Worm (Caenorhabditis elegans) whole organism, L4 larva: ENCODE results near the gene B0252.11.

Experiments used
- F26F4.8 ChIP-seq: fragments of 200-800 bp; sonication (Bioruptor generic); conservative IDR thresholded peaks from 2 replicates; pipeline ENCODE4 v1.3.6; 2022; ENCODE audit warnings: missing genetic modification characterization, missing compliant biosample characterization
- Y105C5A.15 ChIP-seq: fragments of 200-800 bp; sonication (Bioruptor generic); IDR thresholded peaks from 2 replicates; pipeline ENCODE4 v1.3.6; 2022; ENCODE audit warnings: missing genetic modification characterization, missing compliant biosample characterization
- aha-1 ChIP-seq: fragments of 150-350 bp; peaks from one replicate; lab custom pipeline; 2014; ENCODE audit warnings: missing biosample characterization, missing genetic modification characterization
- ama-1 ChIP-seq: fragments of 150-350 bp; optimal IDR thresholded peaks from 2 replicates; lab custom pipeline; 2014; ENCODE audit warnings: inconsistent platforms, mixed read lengths
- attf-4 ChIP-seq: sonication (generic microtip); optimal IDR thresholded peaks from 3 replicates; lab custom pipeline; 2017; ENCODE audit warnings: missing biosample characterization, missing genetic modification characterization
- ceh-28 ChIP-seq: fragments of 150-350 bp; optimal IDR thresholded peaks from 2 replicates; lab custom pipeline; 2014; ENCODE audit warnings: missing biosample characterization, missing genetic modification reagents, missing genetic modification characterization
- ceh-32 ChIP-seq: sonication (generic microtip); optimal IDR thresholded peaks from 2 replicates; lab custom pipeline; 2016; ENCODE audit warnings: mild to moderate bottlenecking, missing genetic modification characterization, missing compliant biosample characterization; ENCODE audit not compliant: poor library complexity
- ceh-44 ChIP-seq: fragments of 200-800 bp; sonication (Bioruptor generic); IDR thresholded peaks from 2 replicates; pipeline ENCODE4 v1.3.6; 2022; ENCODE audit warnings: missing genetic modification reagents, missing genetic modification characterization, missing compliant biosample characterization
- ces-1 ChIP-seq: fragments of 150-350 bp; sonication (generic microtip); optimal IDR thresholded peaks from 4 replicates; lab custom pipeline; 2014; ENCODE audit warnings: missing biosample characterization, missing genetic modification reagents, missing genetic modification characterization
- ctbp-1 ChIP-seq: fragments of 200-800 bp; sonication (Bioruptor generic); IDR thresholded peaks from 2 replicates; pipeline ENCODE4 v1.3.6; 2022; ENCODE audit warnings: missing genetic modification reagents, missing genetic modification characterization, missing compliant biosample characterization
- daf-12 ChIP-seq: fragments of 150-350 bp; optimal IDR thresholded peaks from 2 replicates; lab custom pipeline; 2014; ENCODE audit warnings: missing biosample characterization, missing genetic modification reagents, missing genetic modification characterization
- daf-16 ChIP-seq, 3 experiments: sonication (generic microtip); optimal IDR thresholded peaks; 2 replicates each; lab custom pipeline; 2016 to 2017; ENCODE audit warnings: missing genetic modification characterization in 3 of 3, missing genetic modification reagents in 3 of 3, mild to moderate bottlenecking in 2 of 3, missing compliant biosample characterization in 2 of 3, missing biosample characterization in 1 of 3, moderate library complexity in 1 of 3
- daf-19 ChIP-seq: fragments of 200-800 bp; sonication (Bioruptor generic); conservative IDR thresholded peaks from 2 replicates; pipeline ENCODE4 v1.3.6; 2022; ENCODE audit warnings: missing genetic modification characterization, missing compliant biosample characterization
- daf-8 ChIP-seq: fragments of 200-800 bp; sonication (Bioruptor generic); IDR thresholded peaks from 2 replicates; pipeline ENCODE4 v1.3.6; 2022; ENCODE audit warnings: missing genetic modification characterization, missing compliant biosample characterization
- dpl-1 ChIP-seq: fragments of 150-350 bp; optimal IDR thresholded peaks from 2 replicates; lab custom pipeline; 2014; ENCODE audit warnings: missing biosample characterization, missing genetic modification reagents, missing genetic modification characterization
- dve-1 ChIP-seq: sonication (generic microtip); optimal IDR thresholded peaks from 2 replicates; lab custom pipeline; 2017; ENCODE audit warnings: antibody characterized with exemption, mild to moderate bottlenecking, missing genetic modification characterization, missing compliant biosample characterization; ENCODE audit not compliant: insufficient read depth
- hif-1 ChIP-seq, 2 experiments: sonication (generic microtip); optimal IDR thresholded peaks; 2 replicates each; lab custom pipeline; 2016 to 2017; ENCODE audit warnings: missing compliant biosample characterization in 2 of 2, missing genetic modification characterization in 2 of 2, missing genetic modification reagents in 2 of 2, missing genotype in 2 of 2, mild to moderate bottlenecking in 1 of 2
- hmg-1.1 ChIP-seq: fragments of 200-800 bp; sonication (Bioruptor generic); IDR thresholded peaks from 2 replicates; pipeline ENCODE4 v1.3.6; 2022; ENCODE audit warnings: missing genetic modification reagents, missing genetic modification characterization, missing compliant biosample characterization
- lim-7 ChIP-seq: fragments of 200-800 bp; sonication (Bioruptor generic); IDR thresholded peaks from 2 replicates; pipeline ENCODE4 v1.3.6; 2022; ENCODE audit warnings: missing genetic modification characterization, missing compliant biosample characterization
- lin-1 ChIP-seq: fragments of 200-800 bp; sonication (Bioruptor generic); IDR thresholded peaks from 2 replicates; pipeline ENCODE4 v1.3.6; 2022; ENCODE audit warnings: missing genetic modification reagents, missing genetic modification characterization, missing compliant biosample characterization
- lin-15B ChIP-seq: fragments of 150-350 bp; sonication (generic microtip); optimal IDR thresholded peaks from 3 replicates; lab custom pipeline; 2014; ENCODE audit warnings: missing biosample characterization, missing genetic modification characterization
- lin-29 ChIP-seq: fragments of 200-800 bp; sonication (Bioruptor generic); IDR thresholded peaks from 2 replicates; pipeline ENCODE4 v1.3.6; 2022; ENCODE audit warnings: missing genetic modification reagents, missing genetic modification characterization, missing compliant biosample characterization
- mdl-1 ChIP-seq, 2 experiments: fragments of 150-350 bp in 1 of 2; sonication (generic microtip) in 1 of 2; optimal IDR thresholded peaks; 2 replicates each; lab custom pipeline; 2014 to 2017; ENCODE audit warnings: missing biosample characterization in 2 of 2, missing genetic modification characterization in 2 of 2
- mep-1 ChIP-seq: fragments of 150-350 bp; sonication (generic microtip); optimal IDR thresholded peaks from 3 replicates; lab custom pipeline; 2014; ENCODE audit warnings: missing biosample characterization, missing genetic modification characterization
- mes-2 ChIP-seq: sonication (generic microtip); optimal IDR thresholded peaks from 2 replicates; lab custom pipeline; 2016; ENCODE audit warnings: missing genotype, mild to moderate bottlenecking, missing genetic modification characterization, missing compliant biosample characterization; ENCODE audit not compliant: poor library complexity, severe bottlenecking
- mxl-3 ChIP-seq: fragments of 200-800 bp; sonication (Bioruptor generic); optimal IDR thresholded peaks from 2 replicates; lab custom pipeline; 2018; ENCODE audit warnings: mild to moderate bottlenecking, missing genetic modification characterization, missing compliant biosample characterization
- nhr-10 ChIP-seq: fragments of 150-350 bp; optimal IDR thresholded peaks from 2 replicates; lab custom pipeline; 2014; ENCODE audit warnings: missing biosample characterization, missing genetic modification characterization
- nhr-102 ChIP-seq: sonication (generic microtip); optimal IDR thresholded peaks from 2 replicates; lab custom pipeline; 2016; ENCODE audit warnings: mild to moderate bottlenecking, missing genetic modification characterization, moderate library complexity, missing compliant biosample characterization
- nhr-11 ChIP-seq: fragments of 150-350 bp; optimal IDR thresholded peaks from 2 replicates; lab custom pipeline; 2014; ENCODE audit warnings: missing biosample characterization, missing genetic modification characterization
- nhr-111 ChIP-seq: fragments of 200-800 bp; sonication (Bioruptor generic); optimal IDR thresholded peaks from 2 replicates; lab custom pipeline; 2018; ENCODE audit warnings: mild to moderate bottlenecking, missing genetic modification characterization, missing compliant biosample characterization
- nhr-28 ChIP-seq: fragments of 150-350 bp; optimal IDR thresholded peaks from 2 replicates; lab custom pipeline; 2014; ENCODE audit warnings: missing biosample characterization, missing genetic modification characterization
- nhr-41 ChIP-seq: fragments of 200-800 bp; sonication (Bioruptor generic); IDR thresholded peaks from 2 replicates; pipeline ENCODE4 v1.3.6; 2022; ENCODE audit warnings: missing genetic modification reagents, missing genetic modification characterization, missing compliant biosample characterization
- nhr-42 ChIP-seq: fragments of 200-800 bp; sonication (Bioruptor generic); IDR thresholded peaks from 2 replicates; pipeline ENCODE4 v1.3.6; 2022; ENCODE audit warnings: missing genetic modification characterization, missing compliant biosample characterization
- nhr-6 ChIP-seq: fragments of 150-350 bp; optimal IDR thresholded peaks from 2 replicates; lab custom pipeline; 2014; ENCODE audit warnings: missing biosample characterization, missing genetic modification characterization
- nhr-77 ChIP-seq: fragments of 150-350 bp; optimal IDR thresholded peaks from 2 replicates; lab custom pipeline; 2014; ENCODE audit warnings: missing biosample characterization, missing genetic modification characterization
- pha-4 ChIP-seq, 2 experiments: fragments of 150-350 bp in 1 of 2; fragments of 200-800 bp in 1 of 2; sonication (Bioruptor generic) in 1 of 2; IDR thresholded peaks in 1 of 2; optimal IDR thresholded peaks in 1 of 2; 2 replicates each; pipeline versions ENCODE4 v1.3.6 to Lab custom; 2014 to 2022; ENCODE audit warnings: missing genetic modification characterization in 2 of 2, missing genetic modification reagents in 2 of 2, missing biosample characterization in 1 of 2, missing compliant biosample characterization in 1 of 2
- pqm-1 ChIP-seq: sonication (generic microtip); optimal IDR thresholded peaks from 2 replicates; lab custom pipeline; 2017; ENCODE audit warnings: missing biosample characterization, missing genetic modification characterization
- rbr-2 ChIP-seq: sonication (generic microtip); optimal IDR thresholded peaks from 2 replicates; lab custom pipeline; 2016; ENCODE audit warnings: missing genotype, missing genetic modification characterization, missing compliant biosample characterization
- set-16 ChIP-seq: fragments of 200-800 bp; sonication (Bioruptor generic); IDR thresholded peaks from 2 replicates; pipeline ENCODE4 v1.3.6; 2022; ENCODE audit warnings: missing genetic modification reagents, missing genetic modification characterization, missing compliant biosample characterization
- skn-1 ChIP-seq: fragments of 150-350 bp; optimal IDR thresholded peaks from 2 replicates; lab custom pipeline; 2014; ENCODE audit warnings: missing biosample characterization, missing genetic modification characterization
- snpc-1.2 ChIP-seq: fragments of 200-800 bp; sonication (Bioruptor generic); IDR thresholded peaks from 2 replicates; pipeline ENCODE4 v1.3.6; 2022; ENCODE audit warnings: missing genetic modification reagents, missing genetic modification characterization, missing compliant biosample characterization
- spr-1 ChIP-seq: sonication (generic microtip); optimal IDR thresholded peaks from 2 replicates; lab custom pipeline; 2016; ENCODE audit warnings: mild to moderate bottlenecking, missing genetic modification characterization, missing compliant biosample characterization
- tag-97 ChIP-seq: fragments of 200-800 bp; sonication (Bioruptor generic); IDR thresholded peaks from 2 replicates; pipeline ENCODE4 v1.3.6; 2022; ENCODE audit warnings: missing genetic modification characterization, missing compliant biosample characterization
- unc-130 ChIP-seq: sonication (generic microtip); optimal IDR thresholded peaks from 2 replicates; lab custom pipeline; 2016; ENCODE audit warnings: missing genetic modification reagents, missing genetic modification characterization, missing compliant biosample characterization
- zag-1 ChIP-seq: fragments of 150-350 bp; optimal IDR thresholded peaks from 2 replicates; lab custom pipeline; 2014; ENCODE audit warnings: missing biosample characterization, missing genetic modification characterization
- zip-2 ChIP-seq: fragments of 150-350 bp; optimal IDR thresholded peaks from 2 replicates; lab custom pipeline; 2014; ENCODE audit warnings: missing biosample characterization, missing genetic modification characterization
- ztf-11 ChIP-seq: fragments of 150-350 bp; optimal IDR thresholded peaks from 2 replicates; lab custom pipeline; 2014; ENCODE audit warnings: missing biosample characterization, missing genetic modification characterization
- ztf-7 ChIP-seq: fragments of 150-350 bp; optimal IDR thresholded peaks from 2 replicates; lab custom pipeline; 2014; ENCODE audit warnings: missing biosample characterization, missing genetic modification characterization

Gene B0252.11

DNA sequence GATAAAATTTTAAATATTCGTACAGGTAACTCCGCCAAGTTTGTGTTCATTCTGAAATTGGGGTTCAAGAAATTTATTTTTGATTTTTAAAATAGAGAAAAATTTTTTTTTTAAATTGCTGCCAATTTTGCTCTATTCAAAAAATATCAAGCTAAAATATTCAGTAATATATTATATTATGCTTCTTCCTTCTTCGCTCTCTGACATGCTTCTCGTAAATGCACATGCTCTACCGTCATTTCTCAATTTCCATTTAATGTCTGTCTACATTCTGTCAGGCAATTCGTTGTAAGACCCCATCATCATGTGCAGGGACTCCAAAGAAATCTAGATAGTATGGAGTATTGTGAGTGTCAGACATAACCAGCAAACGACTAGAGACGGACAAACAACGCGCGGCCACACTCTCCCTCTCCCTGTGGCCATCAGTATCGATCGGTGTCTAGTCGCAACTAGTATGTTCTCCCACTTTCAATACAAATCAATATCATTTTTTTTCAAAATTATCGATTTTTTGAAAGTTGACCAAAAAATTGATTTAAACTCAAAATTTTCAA lies 33.7 kb upstream of the B0252.11 start, which contains the start of the genes malt-1 and ceh-38 (continued):
- TF ChIP-seq ama-1 (lab: Kevin White, UChicago) (no peak), ceh-44 (GFP tag; lab: Robert Waterston, UW) (no peak), nhr-102 (peak; percentile 78), daf-8 (no peak), nhr-42 (GFP tag; lab: Robert Waterston, UW) (0 out of 2 replicates have a peak, but pooled peaks have one; percentile 45), hmg-1.1 (GFP tag; lab: Robert Waterston, UW) (peak; percentile 96), ces-1 (GFP tag; lab: Kevin White, UChicago) (no peak), spr-1 (tag; lab: Kevin White, UChicago) (peak; percentile 83), unc-130 (GFP tag; lab: Kevin White, UChicago) (peak; percentile 16), lin-1 (GFP tag; lab: Robert Waterston, UW) (peak; percentile 47; the same call in 1 of the 2 replicates), mxl-3 (GFP tag; lab: Kevin White, UChicago) (peak; percentile 93), ceh-28 (tag; lab: Kevin White, UChicago) (no peak), nhr-11 (peak; percentile 98), F26F4.8 (GFP tag; lab: Robert Waterston, UW) (no peak), aha-1 (peak; percentile 92), mdl-1 (tag; optimal IDR thresholded peaks at IDR 0.05; lab: Kevin White, UChicago) (peak; percentile 54 to 98), snpc-1.2 (GFP tag; lab: Robert Waterston, UW) (no peak), ztf-11 (no peak), zag-1 (peak; percentile 18), Y105C5A.15 (GFP tag; lab: Robert Waterston, UW) (no peak), daf-16 (GFP tag; optimal IDR thresholded peaks at IDR 0.05; lab: Kevin White, UChicago) (peak; percentile 32 to 34), daf-16 (tag; optimal IDR thresholded peaks at IDR 0.05; lab: Kevin White, UChicago) (peak; percentile 90), nhr-6 (tag; lab: Kevin White, UChicago) (peak; percentile 95), daf-19 (GFP tag; lab: Robert Waterston, UW) (peak; percentile 79), nhr-77 (peak; percentile 93), attf-4 (tag; lab: Kevin White, UChicago) (peak; percentile 56), pqm-1 (tag; lab: Kevin White, UChicago) (peak; percentile 44), lin-29 (GFP tag; lab: Robert Waterston, UW) (peak; percentile 34; the same call in 1 of the 2 replicates), daf-12 (tag; lab: Kevin White, UChicago) (no peak), lim-7 (GFP tag; lab: Robert Waterston, UW) (no peak), tag-97 (GFP tag; lab: Robert Waterston, UW) (no peak), nhr-111 (GFP tag; lab: Kevin White, UChicago) (no peak), pha-4 (GFP tag; IDR thresholded peaks at IDR 0.05; lab: Robert Waterston, UW) (peak; percentile 64), pha-4 (tag; optimal IDR thresholded peaks at IDR 0.05; lab: Kevin White, UChicago) (no peak)

DNA sequence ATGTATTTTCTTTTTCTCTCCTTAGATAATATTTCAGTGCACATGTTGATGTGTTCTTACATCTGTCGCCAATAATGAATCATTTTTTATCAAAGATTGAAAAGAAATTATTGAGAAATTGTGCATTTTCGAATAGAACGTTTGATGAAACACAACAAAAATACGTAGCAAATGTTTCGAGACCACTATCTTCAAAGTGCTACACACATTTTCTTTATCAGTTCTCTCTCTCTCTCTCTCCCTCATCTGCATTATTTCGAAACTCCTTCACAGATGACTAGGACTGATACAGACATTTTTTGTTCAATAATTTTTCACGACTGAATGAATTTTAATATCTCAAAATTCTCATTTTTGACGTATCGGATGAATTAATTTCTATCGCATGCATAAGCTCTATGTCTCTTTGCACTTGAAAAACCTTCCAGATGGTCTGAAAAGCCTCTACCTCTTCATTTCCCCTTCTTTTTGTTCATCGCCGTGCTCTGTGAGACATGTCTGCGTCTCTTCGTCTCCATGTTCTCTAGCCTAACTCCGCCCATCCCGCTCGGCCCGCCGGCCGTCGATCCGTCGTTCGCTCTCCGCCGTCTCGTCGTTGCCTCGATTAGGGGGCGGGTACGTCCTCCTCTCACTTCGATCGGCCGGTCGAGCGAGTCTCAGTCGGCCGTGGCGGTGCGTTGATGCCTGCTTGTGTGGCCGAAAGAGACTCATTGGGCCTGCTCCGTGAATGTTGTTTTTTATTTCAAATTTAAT lies 25.9 kb upstream of the B0252.11 start:
- TF ChIP-seq nhr-10 (tag; lab: Kevin White, UChicago) (no peak), zip-2 (tag; lab: Kevin White, UChicago) (no peak), set-16 (peak; percentile 97), nhr-42 (GFP tag; lab: Robert Waterston, UW) (no peak), dve-1 (peak; percentile 18), rbr-2 (tag; lab: Kevin White, UChicago) (peak; percentile 61), mes-2 (tag; lab: Kevin White, UChicago) (peak; percentile 37), ceh-32 (tag; lab: Kevin White, UChicago) (no peak), nhr-41 (GFP tag; lab: Robert Waterston, UW) (no peak), ctbp-1 (GFP tag; lab: Robert Waterston, UW) (peak; percentile 18; the same call in 1 of the 2 replicates), ztf-7 (no peak), snpc-1.2 (GFP tag; lab: Robert Waterston, UW) (no peak), ceh-44 (GFP tag; lab: Robert Waterston, UW) (0 out of 2 replicates have a peak, but pooled peaks have one; percentile 14), Y105C5A.15 (GFP tag; lab: Robert Waterston, UW) (no peak), dpl-1 (GFP tag; lab: Kevin White, UChicago) (peak; percentile 7), lin-15B (tag; lab: Kevin White, UChicago) (no peak), nhr-28 (tag; lab: Kevin White, UChicago) (peak; percentile 59), mep-1 (tag; lab: Kevin White, UChicago) (peak; percentile 30), skn-1 (tag; lab: Kevin White, UChicago) (no peak), lim-7 (GFP tag; lab: Robert Waterston, UW) (no peak), spr-1 (tag; lab: Kevin White, UChicago) (peak; percentile 16), hif-1 (tag; optimal IDR thresholded peaks at IDR 0.05; lab: Kevin White, UChicago) (peak in 1 of 2 experiments; percentile 31)
